Worm (Caenorhabditis elegans) whole organism, L4 larva: ENCODE measurements around the gene anp-1.

Source experiments
- R02D3.7 ChIP-seq: fragments of 150-350 bp; sonication (generic microtip); optimal IDR thresholded peaks from 3 replicates; lab custom pipeline; 2014; ENCODE audit warnings: missing biosample characterization, missing genetic modification characterization
- ama-1 ChIP-seq: fragments of 150-350 bp; optimal IDR thresholded peaks from 2 replicates; lab custom pipeline; 2014; ENCODE audit warnings: inconsistent platforms, mixed read lengths
- attf-4 ChIP-seq: sonication (generic microtip); optimal IDR thresholded peaks from 3 replicates; lab custom pipeline; 2017; ENCODE audit warnings: missing biosample characterization, missing genetic modification characterization
- ceh-62 ChIP-seq: sonication (generic microtip); optimal IDR thresholded peaks from 2 replicates; lab custom pipeline; 2017; ENCODE audit warnings: missing biosample characterization, missing genetic modification characterization
- fos-1 ChIP-seq: fragments of 150-350 bp; optimal IDR thresholded peaks from 2 replicates; lab custom pipeline; 2014; ENCODE audit warnings: missing biosample characterization, missing genetic modification characterization
- hif-1 ChIP-seq, 2 experiments: sonication (generic microtip); optimal IDR thresholded peaks; 2 replicates each; lab custom pipeline; 2016 to 2017; ENCODE audit warnings: missing compliant biosample characterization in 2 of 2, missing genetic modification characterization in 2 of 2, missing genetic modification reagents in 2 of 2, missing genotype in 2 of 2, mild to moderate bottlenecking in 1 of 2
- hlh-11 ChIP-seq: fragments of 200-800 bp; sonication (Bioruptor generic); optimal IDR thresholded peaks from 2 replicates; lab custom pipeline; 2018; ENCODE audit warnings: mild to moderate bottlenecking, missing genetic modification characterization, missing compliant biosample characterization
- jun-1 ChIP-seq: fragments of 150-350 bp; optimal IDR thresholded peaks from 2 replicates; lab custom pipeline; 2014; ENCODE audit warnings: missing biosample characterization, missing genetic modification reagents, missing genetic modification characterization
- lin-13 ChIP-seq: fragments of 150-350 bp; optimal IDR thresholded peaks from 2 replicates; lab custom pipeline; 2014; ENCODE audit warnings: missing biosample characterization, missing genetic modification reagents, missing genetic modification characterization
- unc-62 ChIP-seq, 3 experiments: fragments of 150-350 bp in 1 of 3; sonication (generic microtip); optimal IDR thresholded peaks in 2 of 3; peaks in 1 of 3; 1 replicate in 1 of 3; 2 replicates in 2 of 3; lab custom pipeline; 2014 to 2017; ENCODE audit warnings: missing biosample characterization in 3 of 3, missing genetic modification characterization in 3 of 3, missing genetic modification reagents in 3 of 3, missing genotype in 1 of 3
- zag-1 ChIP-seq: fragments of 150-350 bp; optimal IDR thresholded peaks from 2 replicates; lab custom pipeline; 2014; ENCODE audit warnings: missing biosample characterization, missing genetic modification characterization
- zfp-2 ChIP-seq: sonication (generic microtip); optimal IDR thresholded peaks from 2 replicates; lab custom pipeline; 2016; ENCODE audit warnings: mild to moderate bottlenecking, missing genetic modification characterization, missing compliant biosample characterization
- zip-2 ChIP-seq: fragments of 150-350 bp; optimal IDR thresholded peaks from 2 replicates; lab custom pipeline; 2014; ENCODE audit warnings: missing biosample characterization, missing genetic modification characterization
- ztf-11 ChIP-seq: fragments of 150-350 bp; optimal IDR thresholded peaks from 2 replicates; lab custom pipeline; 2014; ENCODE audit warnings: missing biosample characterization, missing genetic modification characterization

- TF ChIP-seq hif-1 (tag; optimal IDR thresholded peaks at IDR 0.05; lab: Kevin White, UChicago): no peak
- TF ChIP-seq fos-1 (tag; lab: Kevin White, UChicago): no peak
- no peak for TF ChIP-seq zip-2 (tag; lab: Kevin White, UChicago)
- TF ChIP-seq R02D3.7 (tag; lab: Kevin White, UChicago): no peak
- TF ChIP-seq ama-1 (lab: Kevin White, UChicago): no peak
- TF ChIP-seq jun-1 (tag; lab: Kevin White, UChicago): no peak
- no peak for TF ChIP-seq attf-4 (tag; lab: Kevin White, UChicago)
- no peak for TF ChIP-seq ztf-11 (tag; lab: Kevin White, UChicago)
- no peak for TF ChIP-seq unc-62 (GFP tag; optimal IDR thresholded peaks at IDR 0.05 in 1 of 2; lab: Kevin White, UChicago)
- TF ChIP-seq unc-62 (tag; optimal IDR thresholded peaks at IDR 0.05; lab: Kevin White, UChicago): no peak
- no peak for TF ChIP-seq zfp-2
- peak; percentile 32 for TF ChIP-seq hlh-11 (tag; lab: Kevin White, UChicago)
- no peak for TF ChIP-seq ceh-62 (tag; lab: Kevin White, UChicago)
- no peak for TF ChIP-seq lin-13 (GFP tag; lab: Kevin White, UChicago)
- no peak for TF ChIP-seq zag-1 (tag; lab: Kevin White, UChicago)
These were observed 20.1 kb downstream of the anp-1 start for ce11 chrV:12879349-12879748.
